Worm (Caenorhabditis elegans): ENCODE measurements around the gene C24H12.6.

DNA sequence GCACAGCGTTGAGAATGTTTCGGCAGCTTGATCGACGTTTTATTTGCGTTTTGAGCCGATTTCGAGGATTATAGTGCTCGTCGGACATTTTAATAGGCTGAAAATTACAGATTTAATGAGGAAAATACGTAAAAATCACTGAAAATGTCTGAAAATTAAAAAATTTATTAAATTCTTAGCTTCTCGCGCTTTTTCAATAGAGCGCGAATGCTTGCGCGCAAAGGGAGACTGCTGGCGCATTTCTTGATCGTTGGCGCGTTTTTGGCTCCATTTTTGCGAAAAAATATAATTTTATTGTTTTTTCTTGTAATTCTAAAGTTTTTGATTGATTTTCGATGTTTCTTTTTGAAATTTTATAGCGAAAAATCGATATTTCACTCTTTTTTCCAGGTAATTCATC, 7.8 kb downstream of the C24H12.6 start, which contains the start of the genes dnsn-1 and C24H12.4:
- TF ChIP-seq ama-1 (optimal IDR thresholded peaks at IDR 0.05) (no peak), ZK546.5 (tag; optimal IDR thresholded peaks at IDR 0.05) (peak; percentile 55), aly-2 (tag; optimal IDR thresholded peaks at IDR 0.05) (no peak), nhr-129 (tag; optimal IDR thresholded peaks at IDR 0.05) (peak; percentile 64), unc-62 (GFP tag; optimal IDR thresholded peaks at IDR 0.05) (no peak), egl-27 (tag; optimal IDR thresholded peaks at IDR 0.05) (peak; percentile 86)

Measured in whole organism, L2 larva.